Fruit fly (Drosophila melanogaster): Measurements from ENCODE around the gene nub.

- TF ChIP-seq psq (optimal IDR thresholded peaks at IDR 0.05) (no peak), Dll (optimal IDR thresholded peaks at IDR 0.05) (peak; percentile 94)
Observed at dm6 chr2L:12546043-12546942, 41.1 kb upstream of the nub start, which contains the start of gene bun.
